Fruit fly (Drosophila melanogaster) whole organism, embryonic: ENCODE results near the gene beta4GalNAcTB.

Source experiments
- Atf6 ChIP-seq: fragments of 200-800 bp; sonication (Bioruptor generic); IDR thresholded peaks from 2 replicates; pipeline ENCODE4 v1.3.6; 2022; ENCODE audit warnings: missing biosample characterization, missing genetic modification characterization
- BtbVII ChIP-seq: fragments of 200-800 bp; sonication (Bioruptor generic); optimal IDR thresholded peaks from 3 replicates; lab custom pipeline; 2017; ENCODE audit warnings: missing biosample characterization, mild to moderate bottlenecking, missing genetic modification characterization
- CG10209 ChIP-seq: fragments of 200-800 bp; sonication (Bioruptor generic); optimal IDR thresholded peaks from 3 replicates; lab custom pipeline; 2017; ENCODE audit warnings: missing biosample characterization, mild to moderate bottlenecking, missing genetic modification characterization, missing genetic modification reagents
- CG10267 ChIP-seq: fragments of 200-800 bp; sonication (Bioruptor generic); optimal IDR thresholded peaks from 2 replicates; lab custom pipeline; 2018; ENCODE audit warnings: missing biosample characterization, mild to moderate bottlenecking, missing genetic modification characterization, moderate library complexity
- CG11456 ChIP-seq: fragments of 200-800 bp; sonication (Bioruptor generic); IDR thresholded peaks from 3 replicates; pipeline ENCODE4 v1.3.6; 2022; ENCODE audit warnings: missing biosample characterization, missing genetic modification characterization
- CG11504 ChIP-seq: fragments of 200-800 bp; sonication (Bioruptor generic); optimal IDR thresholded peaks from 3 replicates; lab custom pipeline; 2019; ENCODE audit warnings: missing biosample characterization, mild to moderate bottlenecking, missing genetic modification characterization, moderate library complexity
- CG13424 ChIP-seq: fragments of 200-800 bp; sonication (Bioruptor generic); optimal IDR thresholded peaks from 2 replicates; lab custom pipeline; 2019; ENCODE audit warnings: missing biosample characterization, mild to moderate bottlenecking, missing genetic modification characterization, moderate library complexity
- CG13775 ChIP-seq: fragments of 200-800 bp; sonication (Bioruptor generic); optimal IDR thresholded peaks from 3 replicates; lab custom pipeline; 2017; ENCODE audit warnings: missing biosample characterization, mild to moderate bottlenecking, missing genetic modification characterization
- CG15269 ChIP-seq: fragments of 200-800 bp; sonication (Bioruptor generic); optimal IDR thresholded peaks from 2 replicates; lab custom pipeline; 2018; ENCODE audit warnings: missing biosample characterization, mild to moderate bottlenecking, missing genetic modification characterization, moderate library complexity
- CG17186 ChIP-seq: fragments of 200-800 bp; sonication (Bioruptor generic); optimal IDR thresholded peaks from 3 replicates; lab custom pipeline; 2017; ENCODE audit warnings: missing biosample characterization, missing genetic modification reagents, missing genetic modification characterization
- CG17829 ChIP-seq: fragments of 200-800 bp; optimal IDR thresholded peaks from 2 replicates; lab custom pipeline; 2019; ENCODE audit warnings: missing biosample characterization, mild to moderate bottlenecking, missing genetic modification characterization, moderate library complexity
- CG18599 ChIP-seq: fragments of 200-800 bp; sonication (Bioruptor generic); optimal IDR thresholded peaks from 3 replicates; lab custom pipeline; 2017; ENCODE audit warnings: missing biosample characterization, missing genetic modification characterization, mild to moderate bottlenecking, moderate library complexity, missing genetic modification reagents
- CG42726 ChIP-seq: fragments of 200-800 bp; sonication (Bioruptor generic); IDR thresholded peaks from 2 replicates; pipeline ENCODE4 v1.3.6; 2022; ENCODE audit warnings: missing biosample characterization, missing genetic modification characterization; ENCODE audit not compliant: partially characterized antibody
- CG4707 ChIP-seq: fragments of 200-800 bp; sonication (Bioruptor generic); optimal IDR thresholded peaks from 2 replicates; lab custom pipeline; 2018; ENCODE audit warnings: missing biosample characterization, mild to moderate bottlenecking, missing genetic modification characterization, moderate library complexity
- CG4820 ChIP-seq: fragments of 200-800 bp; sonication (Bioruptor generic); optimal IDR thresholded peaks from 3 replicates; lab custom pipeline; 2016; ENCODE audit warnings: missing biosample characterization, missing genetic modification characterization
- CG9797 ChIP-seq: fragments of 200-800 bp; sonication (Bioruptor generic); optimal IDR thresholded peaks from 3 replicates; lab custom pipeline; 2018; ENCODE audit warnings: missing biosample characterization, mild to moderate bottlenecking, missing genetic modification characterization
- CG9817 ChIP-seq: fragments of 200-800 bp; sonication (Bioruptor generic); optimal IDR thresholded peaks from 2 replicates; lab custom pipeline; 2018; ENCODE audit warnings: missing biosample characterization, mild to moderate bottlenecking, missing genetic modification characterization, moderate library complexity
- CG9876 ChIP-seq: fragments of 200-800 bp; sonication (Bioruptor generic); optimal IDR thresholded peaks from 2 replicates; lab custom pipeline; 2016; ENCODE audit warnings: missing biosample characterization, missing genetic modification characterization
- Dip2 ChIP-seq: fragments of 200-800 bp; sonication (Bioruptor generic); IDR thresholded peaks from 2 replicates; pipeline ENCODE4 v1.3.6; 2022; ENCODE audit warnings: missing biosample characterization, missing genetic modification characterization
- Fer2 ChIP-seq: fragments of 200-800 bp; sonication (Bioruptor generic); optimal IDR thresholded peaks from 2 replicates; lab custom pipeline; 2018; ENCODE audit warnings: missing biosample characterization, mild to moderate bottlenecking, missing genetic modification characterization, moderate library complexity
- H15 ChIP-seq: fragments of 200-800 bp; sonication (Bioruptor generic); IDR thresholded peaks from 3 replicates; pipeline ENCODE4 v1.3.6; 2022; ENCODE audit warnings: missing biosample characterization, missing genetic modification characterization
- HLH3B ChIP-seq: fragments of 200-800 bp; sonication (Bioruptor generic); IDR thresholded peaks from 2 replicates; pipeline ENCODE4 v1.3.6; 2022; ENCODE audit warnings: missing biosample characterization, missing genetic modification characterization
- HLH4C ChIP-seq: fragments of 200-800 bp; sonication (Bioruptor generic); IDR thresholded peaks from 3 replicates; pipeline ENCODE4 v1.3.6; 2022; ENCODE audit warnings: missing biosample characterization, missing genetic modification characterization; ENCODE audit not compliant: partially characterized antibody
- Hmr ChIP-seq: fragments of 200-800 bp; sonication (Bioruptor generic); optimal IDR thresholded peaks from 3 replicates; lab custom pipeline; 2017; ENCODE audit warnings: mild to moderate bottlenecking, missing biosample characterization, missing genetic modification reagents, missing genetic modification characterization
- Rfx ChIP-seq: fragments of 200-800 bp; sonication (Bioruptor generic); IDR thresholded peaks from 2 replicates; pipeline ENCODE4 v1.3.6; 2022; ENCODE audit warnings: missing biosample characterization, missing genetic modification characterization
- Sox102F ChIP-seq: fragments of 200-800 bp; sonication (Bioruptor generic); optimal IDR thresholded peaks from 2 replicates; lab custom pipeline; 2018; ENCODE audit warnings: missing biosample characterization, mild to moderate bottlenecking, missing genetic modification characterization, moderate library complexity
- TFAM ChIP-seq: fragments of 200-800 bp; sonication (Bioruptor generic); optimal IDR thresholded peaks from 2 replicates; lab custom pipeline; 2017; ENCODE audit warnings: missing biosample characterization, missing genetic modification characterization, inconsistent platforms
- Taf1 ChIP-seq: fragments of 200-800 bp; sonication (Bioruptor generic); IDR thresholded peaks from 2 replicates; pipeline ENCODE4 v1.3.6; 2022; ENCODE audit warnings: missing biosample characterization, missing genetic modification characterization
- Trl ChIP-seq, 3 experiments: fragments of >200 bp in 2 of 3; fragments of 200-800 bp in 1 of 3; sonication (Bioruptor generic) in 1 of 3; optimal IDR thresholded peaks; 2 replicates in 1 of 3; 3 replicates in 2 of 3; lab custom pipeline; 2016 to 2017; ENCODE audit warnings: missing biosample characterization in 1 of 3, missing genetic modification characterization in 1 of 3
- ab ChIP-seq: fragments of 200-800 bp; sonication (Bioruptor generic); optimal IDR thresholded peaks from 2 replicates; lab custom pipeline; 2016; ENCODE audit warnings: missing biosample characterization, missing genetic modification characterization
- caup ChIP-seq: fragments of 200-800 bp; sonication (Bioruptor generic); optimal IDR thresholded peaks from 3 replicates; lab custom pipeline; 2017; ENCODE audit warnings: missing biosample characterization, mild to moderate bottlenecking, missing genetic modification characterization, moderate library complexity; ENCODE audit not compliant: severe bottlenecking
- corto ChIP-seq: fragments of 200-800 bp; sonication (Bioruptor generic); optimal IDR thresholded peaks from 2 replicates; lab custom pipeline; 2016; ENCODE audit warnings: missing biosample characterization, mild to moderate bottlenecking, missing genetic modification characterization, moderate library complexity
- crp ChIP-seq, 2 experiments: fragments of 200-800 bp; sonication (Bioruptor generic); optimal IDR thresholded peaks; 2 replicates in 1 of 2; 3 replicates in 1 of 2; lab custom pipeline; 2017; ENCODE audit warnings: missing biosample characterization in 2 of 2, missing genetic modification characterization in 2 of 2, mild to moderate bottlenecking in 1 of 2, moderate library complexity in 1 of 2
- dati ChIP-seq: fragments of 200-800 bp; sonication (Bioruptor generic); IDR thresholded peaks from 2 replicates; pipeline ENCODE4 v1.3.6; 2022; ENCODE audit warnings: missing biosample characterization, missing genetic modification characterization
- exex ChIP-seq: fragments of 200-800 bp; sonication (Bioruptor generic); optimal IDR thresholded peaks from 4 replicates; lab custom pipeline; 2018; ENCODE audit warnings: missing biosample characterization, mild to moderate bottlenecking, missing genetic modification characterization, moderate library complexity
- h ChIP-seq: fragments of >200 bp; optimal IDR thresholded peaks from 2 replicates; lab custom pipeline; 2017
- hb ChIP-seq: fragments of 200-800 bp; sonication (Bioruptor generic); IDR thresholded peaks from 3 replicates; pipeline ENCODE4 v1.3.6; 2022; ENCODE audit warnings: missing biosample characterization, missing genetic modification characterization; ENCODE audit not compliant: partially characterized antibody
- luna ChIP-seq: fragments of 200-800 bp; sonication (Bioruptor generic); optimal IDR thresholded peaks from 2 replicates; lab custom pipeline; 2016; ENCODE audit warnings: missing biosample characterization, missing genetic modification characterization
- mam ChIP-seq: fragments of 200-800 bp; sonication (Bioruptor generic); optimal IDR thresholded peaks from 3 replicates; lab custom pipeline; 2016; ENCODE audit warnings: missing biosample characterization, missing genetic modification characterization
- prd ChIP-seq, 3 experiments: fragments of >200 bp in 2 of 3; fragments of 200-800 bp in 1 of 3; sonication (Bioruptor generic) in 1 of 3; optimal IDR thresholded peaks in 2 of 3; IDR thresholded peaks in 1 of 3; 2 replicates in 2 of 3; 3 replicates in 1 of 3; pipeline versions ENCODE4 v1.3.6 to Lab custom; 2017 to 2022; ENCODE audit warnings: missing biosample characterization in 1 of 3, missing genetic modification characterization in 1 of 3
- psq ChIP-seq: fragments of 200-800 bp; sonication (Bioruptor generic); optimal IDR thresholded peaks from 2 replicates; lab custom pipeline; 2017; ENCODE audit warnings: missing biosample characterization, missing genetic modification characterization
- pum ChIP-seq: fragments of 200-800 bp; sonication (Bioruptor generic); optimal IDR thresholded peaks from 2 replicates; lab custom pipeline; 2016; ENCODE audit warnings: missing biosample characterization, missing genetic modification characterization
- ro ChIP-seq: fragments of 200-800 bp; sonication (Bioruptor generic); IDR thresholded peaks from 2 replicates; pipeline ENCODE4 v1.3.6; 2022; ENCODE audit warnings: missing biosample characterization, missing genetic modification characterization
- run ChIP-seq: fragments of 200-800 bp; sonication (Bioruptor generic); optimal IDR thresholded peaks from 3 replicates; lab custom pipeline; 2018; ENCODE audit warnings: missing biosample characterization, mild to moderate bottlenecking, missing genetic modification characterization
- salm ChIP-seq: fragments of 200-800 bp; sonication (Bioruptor generic); optimal IDR thresholded peaks from 2 replicates; lab custom pipeline; 2018; ENCODE audit warnings: missing biosample characterization, mild to moderate bottlenecking, missing genetic modification characterization
- slou ChIP-seq: fragments of 200-800 bp; sonication (Bioruptor generic); optimal IDR thresholded peaks from 3 replicates; lab custom pipeline; 2016; ENCODE audit warnings: missing biosample characterization, missing genetic modification characterization
- usp ChIP-seq: fragments of >200 bp; optimal IDR thresholded peaks from 2 replicates; lab custom pipeline; 2017; ENCODE audit warnings: missing biosample characterization, missing genetic modification characterization
- zfh2 ChIP-seq: fragments of 200-800 bp; sonication (Bioruptor generic); optimal IDR thresholded peaks from 2 replicates; lab custom pipeline; 2016; ENCODE audit warnings: missing biosample characterization, missing genetic modification characterization

The beta4GalNAcTB gene

dm6 chr3R:29039704-29040430, 6.1 kb upstream of the beta4GalNAcTB start (continued):
- TF ChIP-seq corto (GFP tag; lab: Kevin White, UChicago) (no peak), CG17829 (tag; lab: Kevin White, UChicago) (peak; percentile 19), Taf1 (GFP tag; lab: Robert Waterston, UW) (no peak), CG4707 (GFP tag; lab: Kevin White, UChicago) (no peak), CG11456 (GFP tag; lab: Robert Waterston, UW) (no peak), run (tag; lab: Kevin White, UChicago) (no peak), luna (no peak), CG10209 (peak; percentile 21), Hmr (no peak), mam (GFP tag; lab: Kevin White, UChicago) (peak; percentile 58), Trl (optimal IDR thresholded peaks at IDR 0.05; lab: Kevin White, UChicago) (no peak), Trl (GFP tag; optimal IDR thresholded peaks at IDR 0.05; lab: Kevin White, UChicago) (peak; percentile 44), psq (GFP tag; lab: Kevin White, UChicago) (no peak), usp (GFP tag; lab: Kevin White, UChicago) (no peak), Sox102F (GFP tag; lab: Kevin White, UChicago) (peak; percentile 37), CG13424 (no peak), CG9876 (GFP tag; lab: Kevin White, UChicago) (peak; percentile 6), CG11504 (tag; lab: Kevin White, UChicago) (peak; percentile 23), crp (GFP tag; optimal IDR thresholded peaks at IDR 0.05; lab: Kevin White, UChicago) (peak in 1 of 2 experiments; percentile 70), CG42726 (GFP tag; lab: Robert Waterston, UW) (0 out of 2 replicates have a peak, but pooled peaks have one; percentile 26), h (no peak), Rfx (GFP tag; lab: Robert Waterston, UW) (peak; percentile 69), BtbVII (GFP tag; lab: Kevin White, UChicago) (no peak), CG9817 (tag; lab: Kevin White, UChicago) (peak; percentile 36), CG4820 (GFP tag; lab: Kevin White, UChicago) (no peak), CG13775 (GFP tag; lab: Kevin White, UChicago) (peak; percentile 24), hb (GFP tag; lab: Robert Waterston, UW) (no peak), HLH3B (GFP tag; lab: Robert Waterston, UW) (0 out of 2 replicates have a peak, but pooled peaks have one; percentile 28), prd (optimal IDR thresholded peaks at IDR 0.05; lab: Kevin White, UChicago) (no peak), prd (GFP tag; IDR thresholded peaks at IDR 0.05; lab: Robert Waterston, UW) (0 out of 3 replicates have a peak, but pooled peaks have one; percentile 17), caup (peak; percentile 18), zfh2 (peak; percentile 32), slou (GFP tag; lab: Kevin White, UChicago) (no peak), pum (GFP tag; lab: Kevin White, UChicago) (peak; percentile 23), ro (GFP tag; lab: Robert Waterston, UW) (no peak), Dip2 (no peak), exex (tag; lab: Kevin White, UChicago) (peak; percentile 17), ab (peak; percentile 26), CG10267 (tag; lab: Kevin White, UChicago) (peak; percentile 85), H15 (no peak), Atf6 (no peak), Fer2 (tag; lab: Kevin White, UChicago) (no peak), TFAM (GFP tag; lab: Kevin White, UChicago) (no peak), CG15269 (no peak), dati (GFP tag; lab: Robert Waterston, UW) (no peak), CG18599 (GFP tag; lab: Kevin White, UChicago) (peak; percentile 43), CG9797 (GFP tag; lab: Kevin White, UChicago) (peak; percentile 13), HLH4C (GFP tag; lab: Robert Waterston, UW) (no peak), CG17186 (peak; percentile 51), salm (tag; lab: Kevin White, UChicago) (no peak)
